Fruit fly (Drosophila melanogaster): ENCODE data around the gene Dpm1.

Dpm1 gene

DNA sequence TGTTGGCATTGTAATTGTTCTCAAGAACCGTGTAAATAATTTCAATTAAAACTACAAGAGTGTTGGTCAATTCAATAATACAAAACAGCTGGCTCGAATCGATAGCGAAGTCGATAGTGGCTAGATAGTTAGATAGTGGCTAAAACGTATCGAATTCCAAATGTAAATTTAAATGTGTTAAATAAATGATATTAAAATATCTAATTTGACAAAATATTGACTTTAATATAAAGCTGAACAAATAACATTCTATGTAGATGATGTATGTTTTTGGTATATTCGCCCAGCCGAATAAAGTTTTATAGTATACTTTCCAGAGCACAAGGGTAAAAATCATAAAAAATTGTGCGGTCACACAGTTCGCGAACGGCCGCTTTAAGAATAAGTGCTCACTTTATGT lies at the start of gene Dpm1, which contains the start of gene CG10137:
TSS of gene Dpm1 (minus strand) at position 53 of the 400 bp plus-strand sequence.
TSS of gene CG10137 (plus strand) at position 371 of the 400 bp plus-strand sequence.
- TF ChIP-seq pan (optimal IDR thresholded peaks at IDR 0.05) (no peak), EcR (GFP tag; optimal IDR thresholded peaks at IDR 0.05) (no peak)

DNA sequence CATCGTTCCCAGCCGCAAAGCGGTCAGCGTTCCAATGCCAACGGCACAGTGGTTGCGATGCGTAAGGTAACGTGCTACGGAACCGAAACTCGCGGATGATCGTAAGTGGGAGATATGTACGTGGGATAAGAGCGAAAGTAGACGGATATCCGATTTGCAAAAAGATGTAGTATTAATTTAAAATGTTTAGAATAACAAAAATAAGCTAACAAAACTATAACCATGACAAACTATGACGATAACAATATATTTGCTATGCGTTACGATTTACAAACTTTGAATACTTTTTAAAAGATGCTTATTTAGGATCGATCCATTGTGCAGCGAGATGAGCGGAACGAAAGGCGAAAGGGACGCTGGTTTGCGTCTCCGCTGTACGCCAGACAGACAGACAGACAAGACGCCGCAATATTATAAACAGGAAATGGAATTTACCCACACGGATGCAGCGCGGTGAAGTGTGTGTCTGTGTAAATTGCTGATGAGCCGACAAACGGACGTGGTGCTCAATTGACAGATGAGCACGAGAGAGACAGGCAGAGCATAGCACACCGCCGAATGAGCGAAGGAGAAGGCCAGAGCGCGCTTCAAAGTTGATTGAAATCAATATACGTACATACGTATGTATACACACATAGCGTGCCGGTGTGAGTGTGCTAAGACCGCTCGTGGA lies 49.6 kb upstream of the Dpm1 start:
- no peak for TF ChIP-seq CG8478 (optimal IDR thresholded peaks at IDR 0.05)
- peak; percentile 72 for TF ChIP-seq Dll (optimal IDR thresholded peaks at IDR 0.05)
- no peak for TF ChIP-seq EcR (GFP tag; optimal IDR thresholded peaks at IDR 0.05)
- no peak for TF ChIP-seq pan (optimal IDR thresholded peaks at IDR 0.05)

DNA sequence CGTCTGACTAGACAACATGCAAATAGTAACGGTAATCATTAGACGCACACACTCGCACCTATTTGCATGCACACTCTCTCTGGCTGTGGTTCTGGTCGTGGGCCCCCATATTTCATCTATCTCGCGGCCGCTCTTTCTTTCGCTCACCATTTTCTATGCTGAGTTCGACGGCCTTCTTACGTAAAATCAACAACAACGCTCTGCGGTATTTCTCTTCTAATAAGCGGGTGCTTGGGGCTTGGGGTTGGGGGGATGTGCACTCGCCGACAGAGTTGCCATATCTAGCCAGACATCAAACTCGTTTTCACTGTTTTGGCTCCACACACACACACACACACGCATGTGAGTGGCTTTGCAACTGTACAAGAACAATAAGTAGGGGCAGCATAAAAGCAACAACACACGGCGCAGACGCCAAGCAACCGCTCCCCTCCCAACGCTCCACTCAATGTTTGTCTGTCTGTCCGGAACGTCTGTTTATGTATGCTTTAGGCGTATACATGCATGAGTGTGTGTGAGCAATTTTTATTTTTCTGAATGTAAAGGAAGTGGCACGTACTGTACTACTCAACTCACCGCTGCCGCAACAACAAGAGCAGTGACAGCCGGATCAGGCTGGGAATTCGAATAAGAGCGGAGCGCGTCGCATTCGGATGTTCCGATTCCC lies 48.9 kb upstream of the Dpm1 start:
- TF ChIP-seq psq (optimal IDR thresholded peaks at IDR 0.05) (no peak), EcR (GFP tag; optimal IDR thresholded peaks at IDR 0.05) (peak in 1 of 2 experiments; percentile 92), CG8478 (optimal IDR thresholded peaks at IDR 0.05) (no peak), usp (GFP tag; optimal IDR thresholded peaks at IDR 0.05) (no peak), pan (optimal IDR thresholded peaks at IDR 0.05) (no peak)

DNA sequence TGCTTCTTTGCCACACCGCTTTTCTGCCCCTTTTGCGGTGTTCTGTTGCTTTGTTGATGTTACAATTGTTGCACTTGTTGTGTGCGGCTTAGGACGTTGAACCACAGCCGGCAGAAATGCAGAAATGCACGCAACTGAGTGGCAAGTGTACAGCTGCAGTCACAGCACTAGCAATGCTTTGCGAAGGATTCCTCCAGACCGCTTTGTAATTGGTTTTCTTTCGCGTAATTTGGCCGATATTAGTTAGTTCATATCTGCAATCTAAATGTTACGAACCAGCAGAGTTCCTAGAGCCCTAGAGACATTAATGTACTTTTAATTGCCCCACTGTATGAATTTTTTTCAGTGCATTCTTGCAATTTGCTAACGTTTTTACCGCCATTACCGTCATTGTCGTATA lies 48.2 kb upstream of the Dpm1 start:
- no peak for TF ChIP-seq Dll (optimal IDR thresholded peaks at IDR 0.05)
- TF ChIP-seq EcR (GFP tag; optimal IDR thresholded peaks at IDR 0.05) = peak in 1 of 2 experiments; percentile 83

DNA sequence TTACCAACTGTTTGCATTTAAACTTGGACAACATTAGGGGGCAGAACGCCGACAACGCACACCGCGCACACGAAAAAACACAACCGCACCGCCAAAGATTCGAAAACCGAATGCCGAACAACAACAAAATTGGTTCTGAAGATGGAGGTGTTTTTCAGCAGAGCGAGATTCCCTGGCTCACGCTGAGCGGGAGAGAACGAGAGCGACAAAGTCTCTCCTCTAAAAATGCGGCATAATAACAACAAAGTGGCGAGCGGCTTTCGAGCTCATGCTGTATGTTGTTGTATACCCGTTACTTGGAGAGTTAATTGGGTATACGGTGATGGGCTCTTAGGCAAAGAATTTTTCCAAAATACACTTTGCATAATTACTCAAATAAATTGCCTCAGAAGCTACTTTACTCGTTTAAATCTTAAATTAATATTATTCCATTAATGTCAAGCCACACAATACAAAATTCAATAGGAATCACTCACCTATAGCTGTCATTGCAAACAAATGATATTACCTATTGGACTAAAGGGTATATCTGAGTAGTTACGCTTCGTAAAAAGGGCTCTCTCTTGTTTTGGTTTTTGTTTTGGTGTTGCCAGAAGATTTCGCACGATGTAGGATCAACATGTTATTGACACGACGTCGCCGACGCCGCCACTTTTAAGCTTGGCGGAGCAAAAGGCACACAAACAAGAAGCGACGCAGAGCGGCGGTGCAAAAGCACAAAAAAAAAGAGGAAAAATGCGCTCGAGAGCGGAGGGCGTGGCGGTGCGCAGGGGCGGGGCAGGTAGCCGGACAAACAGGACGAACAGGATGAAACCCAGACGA lies 46.5 kb upstream of the Dpm1 start:
- TF ChIP-seq usp (GFP tag; optimal IDR thresholded peaks at IDR 0.05) (no peak), EcR (GFP tag; optimal IDR thresholded peaks at IDR 0.05) (peak in 1 of 2 experiments; percentile 67), pan (optimal IDR thresholded peaks at IDR 0.05) (peak; percentile 94), CG8478 (optimal IDR thresholded peaks at IDR 0.05) (no peak), psq (optimal IDR thresholded peaks at IDR 0.05) (no peak), Dll (optimal IDR thresholded peaks at IDR 0.05) (peak; percentile 60)

DNA sequence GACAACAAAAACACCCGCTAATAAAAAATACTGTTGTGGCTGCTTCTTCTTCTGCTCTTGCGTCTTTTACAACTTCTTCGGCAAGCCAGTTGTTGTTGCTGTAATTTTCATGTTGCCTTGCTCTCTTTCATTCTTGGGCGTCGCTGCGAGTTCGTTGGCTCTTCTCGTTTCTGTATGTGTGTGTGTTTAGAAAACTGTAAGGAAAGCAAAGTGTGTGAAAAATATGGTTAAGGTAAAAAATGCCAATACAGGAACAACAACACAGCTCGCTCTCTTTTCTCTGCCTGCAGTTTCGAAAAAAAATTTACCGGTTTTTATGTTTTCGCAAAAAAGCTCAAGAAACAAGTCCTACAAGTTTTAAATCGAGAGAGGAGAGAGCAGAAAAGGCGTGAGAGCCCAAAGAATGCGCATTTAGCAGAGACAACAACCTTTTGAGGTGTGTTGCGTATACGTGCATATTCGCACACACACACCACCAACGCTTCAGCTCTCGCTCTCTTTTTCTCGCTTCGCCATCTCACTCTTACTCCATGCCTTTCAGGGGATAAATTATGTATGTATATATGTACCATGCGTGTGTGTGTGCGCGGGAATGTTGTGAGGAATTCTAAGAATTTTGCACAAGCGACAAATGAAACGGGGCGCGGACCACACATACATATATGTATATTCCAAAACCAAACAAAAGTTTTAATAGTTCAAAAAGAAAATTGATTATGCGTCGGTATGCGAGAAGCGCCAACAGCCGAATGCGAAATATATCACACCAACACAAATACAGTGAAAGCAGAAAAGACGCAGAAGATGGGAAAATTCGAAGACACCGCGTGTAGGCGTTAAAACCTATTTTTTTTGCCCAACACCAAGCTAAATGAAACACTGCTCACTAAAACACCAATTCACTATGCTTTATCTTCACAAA lies 45.7 kb upstream of the Dpm1 start:
- TF ChIP-seq psq (optimal IDR thresholded peaks at IDR 0.05) = no peak
- peak; percentile 64 for TF ChIP-seq CG8478 (optimal IDR thresholded peaks at IDR 0.05)
- TF ChIP-seq EcR (GFP tag; optimal IDR thresholded peaks at IDR 0.05) = peak; percentile 39 to 84

DNA sequence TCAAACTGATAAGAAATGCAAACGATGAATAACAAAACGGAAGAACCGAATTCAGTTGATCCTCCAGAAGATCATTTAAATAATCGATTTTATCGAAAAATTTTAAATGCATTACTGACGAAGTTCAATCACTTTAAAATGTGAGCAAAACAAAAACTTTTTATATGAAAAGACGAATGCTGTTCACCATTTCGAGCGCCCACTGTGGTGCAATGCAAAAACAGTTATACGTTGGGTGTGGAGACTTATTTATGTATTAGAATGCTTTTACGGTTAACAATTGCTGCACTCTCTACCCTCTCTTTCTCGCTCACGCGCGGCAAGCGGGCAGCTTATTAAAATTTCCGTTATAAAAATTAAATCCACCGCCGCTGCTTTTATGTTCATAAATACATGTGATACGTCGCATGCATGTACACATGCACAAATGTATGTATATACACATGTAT lies 44.7 kb upstream of the Dpm1 start:
- TF ChIP-seq Dll (optimal IDR thresholded peaks at IDR 0.05) (no peak), CG8478 (optimal IDR thresholded peaks at IDR 0.05) (no peak), pan (optimal IDR thresholded peaks at IDR 0.05) (no peak), usp (GFP tag; optimal IDR thresholded peaks at IDR 0.05) (no peak)

DNA sequence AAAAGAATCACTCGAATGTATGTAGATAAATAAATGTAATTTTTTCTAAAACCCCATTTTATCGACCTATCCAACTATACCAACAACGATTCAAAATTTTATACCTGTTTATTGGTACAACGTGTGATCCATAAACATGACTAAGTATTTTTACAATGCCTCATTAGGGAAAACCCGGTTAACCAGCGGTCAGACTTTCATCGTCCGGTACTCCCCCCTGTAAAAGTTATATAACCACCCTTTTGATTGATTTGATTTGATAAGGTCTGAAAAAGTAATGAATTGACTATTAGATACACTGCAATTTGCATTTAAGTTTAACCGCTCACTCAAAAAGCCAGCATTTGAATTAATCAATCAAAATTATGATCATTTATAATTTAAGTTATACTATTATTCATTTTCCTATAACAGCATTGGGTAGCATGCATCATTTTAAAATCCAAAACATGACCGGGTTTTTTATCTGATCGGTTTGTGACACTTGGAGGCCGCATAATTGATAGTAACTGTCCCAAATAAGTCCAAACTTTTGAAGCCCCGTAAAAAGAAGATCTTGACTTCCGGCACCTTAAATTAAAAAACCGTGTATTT lies 41.2 kb upstream of the Dpm1 start:
- TF ChIP-seq usp (GFP tag; optimal IDR thresholded peaks at IDR 0.05) (no peak), EcR (GFP tag; optimal IDR thresholded peaks at IDR 0.05) (no peak)

DNA sequence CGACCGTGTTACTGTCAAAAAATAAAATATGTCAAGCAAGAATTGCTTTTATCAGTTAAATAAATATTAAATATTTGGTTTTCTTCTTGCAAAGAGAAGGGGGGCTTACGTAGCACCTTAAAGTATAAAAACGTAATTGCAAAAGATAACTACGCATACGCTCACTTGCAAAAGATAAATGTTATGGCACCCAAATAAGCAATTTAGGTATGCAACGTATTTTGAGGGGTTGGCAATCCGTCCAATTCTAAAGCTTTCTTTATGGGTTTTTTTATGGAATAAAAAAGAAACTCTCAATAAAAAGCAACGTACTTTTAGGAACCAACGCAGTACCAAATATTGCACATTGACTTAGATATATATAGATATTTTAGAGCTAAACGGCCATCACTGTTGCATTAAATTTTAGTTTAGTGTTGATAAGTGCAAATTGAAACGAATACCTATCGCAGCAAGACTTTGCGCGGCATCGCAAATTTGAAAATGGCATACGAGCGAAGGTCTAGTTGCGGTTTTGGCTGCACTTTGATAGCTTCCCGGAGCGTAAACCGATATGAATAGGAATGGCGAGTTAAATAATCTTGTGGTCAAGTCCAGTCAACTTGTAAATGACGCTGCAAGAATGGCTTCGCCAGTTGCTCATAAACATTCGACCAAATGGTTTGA lies 39.2 kb upstream of the Dpm1 start, which contains the start of gene CG13077:
TSS of gene CG13077 (plus strand) at position 631 of the 666 bp plus-strand sequence.
- TF ChIP-seq usp (GFP tag; optimal IDR thresholded peaks at IDR 0.05) = no peak
- TF ChIP-seq EcR (GFP tag; optimal IDR thresholded peaks at IDR 0.05) = no peak
- TF ChIP-seq CG8478 (optimal IDR thresholded peaks at IDR 0.05) = no peak
- no peak for TF ChIP-seq pan (optimal IDR thresholded peaks at IDR 0.05)
- TF ChIP-seq psq (optimal IDR thresholded peaks at IDR 0.05) = no peak
- TF ChIP-seq Dll (optimal IDR thresholded peaks at IDR 0.05) = no peak

DNA sequence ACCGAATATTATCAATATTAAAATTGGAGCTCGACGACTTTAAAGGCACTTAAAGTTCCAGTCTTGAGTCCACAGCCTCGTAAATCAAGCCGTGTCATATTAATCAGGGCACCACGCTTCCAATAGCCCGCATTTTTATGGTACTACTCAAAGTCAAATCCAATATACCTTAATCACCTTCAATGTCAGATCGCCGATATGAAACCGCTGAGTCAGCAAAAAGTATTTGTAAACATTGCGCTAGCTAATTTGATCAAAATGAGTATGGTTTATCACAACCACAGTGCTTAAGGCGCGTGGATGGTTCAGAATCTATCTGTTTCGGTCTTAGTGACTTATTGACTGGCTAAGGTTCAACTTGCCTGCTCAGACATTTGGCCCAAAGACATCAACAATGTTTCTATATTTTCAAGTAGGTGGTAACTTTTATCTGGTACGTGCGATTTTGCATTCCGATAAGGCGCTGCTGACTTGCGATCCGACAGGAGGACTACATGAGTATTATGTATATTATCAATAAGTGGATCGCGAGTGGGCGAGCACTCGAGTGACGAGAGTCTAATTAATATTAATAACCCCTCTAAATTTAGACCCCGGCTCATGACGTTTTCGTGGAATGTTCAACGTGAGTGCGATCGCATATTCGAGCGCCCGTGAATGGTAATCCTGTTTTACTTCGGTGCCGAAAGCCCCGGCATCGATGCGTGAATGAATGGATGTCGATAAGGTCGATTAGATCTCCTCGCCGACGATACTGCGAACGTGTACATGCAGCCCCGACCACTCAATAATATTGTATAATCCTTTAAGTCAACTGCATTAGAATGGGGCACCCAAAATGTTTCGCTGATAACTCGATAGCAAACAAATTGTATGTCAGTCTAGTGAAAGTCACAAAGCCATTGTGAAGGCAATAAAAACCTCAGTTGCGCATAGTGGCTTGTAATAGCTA lies 37.1 kb upstream of the Dpm1 start, which contains the start of gene CG13078:
TSS of gene CG13078 (plus strand) at position 902 of the 952 bp plus-strand sequence.
- TF ChIP-seq CG8478 (optimal IDR thresholded peaks at IDR 0.05) (no peak), usp (GFP tag; optimal IDR thresholded peaks at IDR 0.05) (no peak), pan (optimal IDR thresholded peaks at IDR 0.05) (no peak), psq (optimal IDR thresholded peaks at IDR 0.05) (no peak), EcR (GFP tag; optimal IDR thresholded peaks at IDR 0.05) (no peak), Dll (optimal IDR thresholded peaks at IDR 0.05) (no peak)
